Fruit fly (Drosophila melanogaster) whole organism, embryonic: ENCODE results near the gene Ku80.

ENCODE experiments used
- Abd-B ChIP-seq: fragments of 200-800 bp; sonication (Bioruptor generic); optimal IDR thresholded peaks from 2 replicates; lab custom pipeline; 2018; ENCODE audit warnings: missing biosample characterization, mild to moderate bottlenecking, missing genetic modification characterization, moderate library complexity
- Awh ChIP-seq: fragments of 200-800 bp; sonication (Bioruptor generic); IDR thresholded peaks from 2 replicates; pipeline ENCODE4, ENCODE4 v1.3.6; 2022; ENCODE audit warnings: missing biosample characterization, missing genetic modification characterization
- B-H1 ChIP-seq: fragments of 200-800 bp; sonication (Bioruptor generic); IDR thresholded peaks from 3 replicates; pipeline ENCODE4 v1.3.6; 2022; ENCODE audit warnings: missing biosample characterization, missing genetic modification characterization
- CG10959 ChIP-seq: fragments of 200-800 bp; sonication (Bioruptor generic); IDR thresholded peaks from 2 replicates; pipeline ENCODE4 v1.3.6; 2022; ENCODE audit warnings: missing biosample characterization, missing genetic modification characterization
- CG11695 ChIP-seq: fragments of 200-800 bp; sonication (Bioruptor generic); IDR thresholded peaks from 3 replicates; pipeline ENCODE4 v1.3.6; 2022; ENCODE audit warnings: missing biosample characterization, missing genetic modification characterization
- CG11696 ChIP-seq: fragments of 200-800 bp; sonication (Bioruptor generic); IDR thresholded peaks from 2 replicates; pipeline ENCODE4 v1.3.6; 2022; ENCODE audit warnings: missing biosample characterization, missing genetic modification characterization
- CG12942 ChIP-seq: fragments of 200-800 bp; sonication (Bioruptor generic); optimal IDR thresholded peaks from 3 replicates; lab custom pipeline; 2016; ENCODE audit warnings: missing biosample characterization, missing genetic modification characterization
- CG13894 ChIP-seq: fragments of 200-800 bp; sonication (Bioruptor generic); optimal IDR thresholded peaks from 3 replicates; lab custom pipeline; 2018; ENCODE audit warnings: missing biosample characterization, mild to moderate bottlenecking, missing genetic modification characterization, moderate library complexity
- CG15269 ChIP-seq: fragments of 200-800 bp; sonication (Bioruptor generic); optimal IDR thresholded peaks from 2 replicates; lab custom pipeline; 2018; ENCODE audit warnings: missing biosample characterization, mild to moderate bottlenecking, missing genetic modification characterization, moderate library complexity
- CG15514 ChIP-seq: fragments of 200-800 bp; sonication (Bioruptor generic); optimal IDR thresholded peaks from 3 replicates; lab custom pipeline; 2017; ENCODE audit warnings: missing biosample characterization, missing genetic modification characterization, mild to moderate bottlenecking, moderate library complexity, missing genetic modification reagents
- CG17328 ChIP-seq: fragments of 200-800 bp; sonication (Bioruptor generic); IDR thresholded peaks from 2 replicates; pipeline ENCODE4 v1.3.6; 2022; ENCODE audit warnings: missing biosample characterization, missing genetic modification characterization
- CG30020 ChIP-seq: fragments of 200-800 bp; optimal IDR thresholded peaks from 2 replicates; lab custom pipeline; 2019; ENCODE audit warnings: missing biosample characterization, mild to moderate bottlenecking, missing genetic modification characterization, moderate library complexity
- CG3163 ChIP-seq: fragments of 200-800 bp; sonication (Bioruptor generic); optimal IDR thresholded peaks from 3 replicates; lab custom pipeline; 2016; ENCODE audit warnings: missing biosample characterization, missing genetic modification characterization
- CG3281 ChIP-seq: fragments of 200-800 bp; sonication (Bioruptor generic); optimal IDR thresholded peaks from 3 replicates; lab custom pipeline; 2017; ENCODE audit warnings: missing biosample characterization, mild to moderate bottlenecking, missing genetic modification characterization
- CG4282 ChIP-seq: fragments of 200-800 bp; sonication (Bioruptor generic); optimal IDR thresholded peaks from 2 replicates; lab custom pipeline; 2016; ENCODE audit warnings: missing biosample characterization, missing genetic modification characterization
- CG4820 ChIP-seq: fragments of 200-800 bp; sonication (Bioruptor generic); optimal IDR thresholded peaks from 3 replicates; lab custom pipeline; 2016; ENCODE audit warnings: missing biosample characterization, missing genetic modification characterization
- CG5953 ChIP-seq: fragments of 200-800 bp; sonication (Bioruptor generic); IDR thresholded peaks from 2 replicates; pipeline ENCODE4 v1.3.6; 2022; ENCODE audit warnings: missing biosample characterization, missing genetic modification characterization
- CG6791 ChIP-seq: fragments of 200-800 bp; sonication (Bioruptor generic); IDR thresholded peaks from 3 replicates; pipeline ENCODE4 v1.3.6; 2022; ENCODE audit warnings: missing biosample characterization, missing genetic modification characterization; ENCODE audit not compliant: partially characterized antibody
- CG6813 ChIP-seq: fragments of 200-800 bp; sonication (Bioruptor generic); optimal IDR thresholded peaks from 2 replicates; lab custom pipeline; 2017; ENCODE audit warnings: missing biosample characterization, missing genetic modification characterization, mild to moderate bottlenecking, moderate library complexity, missing genetic modification reagents
- CkIIα-i1 ChIP-seq: fragments of 200-800 bp; sonication (Bioruptor generic); IDR thresholded peaks from 2 replicates; pipeline ENCODE4 v1.3.6; 2022; ENCODE audit warnings: missing biosample characterization, missing genetic modification characterization
- Dip2 ChIP-seq: fragments of 200-800 bp; sonication (Bioruptor generic); IDR thresholded peaks from 2 replicates; pipeline ENCODE4 v1.3.6; 2022; ENCODE audit warnings: missing biosample characterization, missing genetic modification characterization
- HLHmδ ChIP-seq: fragments of 200-800 bp; sonication (Bioruptor generic); optimal IDR thresholded peaks from 2 replicates; lab custom pipeline; 2018; ENCODE audit warnings: missing biosample characterization, mild to moderate bottlenecking, missing genetic modification characterization, moderate library complexity
- Hmx ChIP-seq: fragments of 200-800 bp; sonication (Bioruptor generic); optimal IDR thresholded peaks from 2 replicates; lab custom pipeline; 2016; ENCODE audit warnings: missing biosample characterization, missing genetic modification characterization
- MTF-1 ChIP-seq: fragments of 200-800 bp; sonication (Bioruptor generic); optimal IDR thresholded peaks from 2 replicates; lab custom pipeline; 2018; ENCODE audit warnings: missing biosample characterization, mild to moderate bottlenecking, missing genetic modification characterization, borderline replicate concordance
- Med ChIP-seq: fragments of 200-800 bp; sonication (Bioruptor generic); peaks from one replicate; lab custom pipeline; 2016; ENCODE audit warnings: missing biosample characterization, missing genetic modification characterization, mild to moderate bottlenecking, inconsistent platforms, moderate library complexity
- Meics ChIP-seq: fragments of 200-800 bp; sonication (Bioruptor generic); optimal IDR thresholded peaks from 2 replicates; lab custom pipeline; 2017; ENCODE audit warnings: missing biosample characterization, mild to moderate bottlenecking, missing genetic modification characterization
- Nf-YA ChIP-seq: fragments of 200-800 bp; sonication (Bioruptor generic); IDR thresholded peaks from 2 replicates; pipeline ENCODE4 v1.3.6; 2022; ENCODE audit warnings: missing biosample characterization, missing genetic modification characterization
- Nf-YC ChIP-seq: fragments of 200-800 bp; optimal IDR thresholded peaks from 3 replicates; lab custom pipeline; 2019; ENCODE audit warnings: missing biosample characterization, mild to moderate bottlenecking, missing genetic modification characterization, moderate library complexity
- Opbp ChIP-seq: fragments of 200-800 bp; sonication (Bioruptor generic); IDR thresholded peaks from 3 replicates; pipeline ENCODE4 v1.3.6; 2022; ENCODE audit warnings: missing biosample characterization, missing genetic modification characterization; ENCODE audit not compliant: partially characterized antibody
- Scr ChIP-seq: fragments of 200-800 bp; sonication (Bioruptor generic); IDR thresholded peaks from 2 replicates; pipeline ENCODE4 v1.3.6; 2022; ENCODE audit warnings: missing biosample characterization, missing genetic modification characterization; ENCODE audit not compliant: partially characterized antibody
- Sin3A ChIP-seq: fragments of >200 bp; optimal IDR thresholded peaks from 2 replicates; lab custom pipeline; 2018
- Stat92E ChIP-seq, 3 experiments: fragments of >200 bp in 2 of 3; fragments of 200-800 bp in 1 of 3; sonication (Bioruptor generic) in 1 of 3; optimal IDR thresholded peaks; 2 replicates each; lab custom pipeline; 2017 to 2019; ENCODE audit warnings: missing biosample characterization in 3 of 3, missing genetic modification characterization in 3 of 3, mild to moderate bottlenecking in 1 of 3, moderate library complexity in 1 of 3
- abd-A ChIP-seq: fragments of 200-800 bp; sonication (Bioruptor generic); optimal IDR thresholded peaks from 3 replicates; lab custom pipeline; 2019; ENCODE audit warnings: missing biosample characterization, mild to moderate bottlenecking, missing genetic modification characterization, moderate library complexity
- amos ChIP-seq: fragments of 200-800 bp; sonication (Bioruptor generic); IDR thresholded peaks from 2 replicates; pipeline ENCODE4 v1.3.6; 2022; ENCODE audit warnings: missing biosample characterization, missing genetic modification characterization; ENCODE audit not compliant: partially characterized antibody
- bowl ChIP-seq: fragments of 200-800 bp; sonication (Bioruptor generic); IDR thresholded peaks from 2 replicates; pipeline ENCODE4 v1.3.6; 2022; ENCODE audit warnings: missing biosample characterization, missing genetic modification characterization
- btn ChIP-seq: fragments of 200-800 bp; sonication (Bioruptor generic); optimal IDR thresholded peaks from 2 replicates; lab custom pipeline; 2016; ENCODE audit warnings: missing biosample characterization, missing genetic modification characterization
- corto ChIP-seq: fragments of 200-800 bp; sonication (Bioruptor generic); optimal IDR thresholded peaks from 2 replicates; lab custom pipeline; 2016; ENCODE audit warnings: missing biosample characterization, mild to moderate bottlenecking, missing genetic modification characterization, moderate library complexity
- danr ChIP-seq: fragments of 200-800 bp; sonication (Bioruptor generic); IDR thresholded peaks from 2 replicates; pipeline ENCODE4 v1.3.6; 2022; ENCODE audit warnings: missing biosample characterization, missing genetic modification characterization
- dmrt11E ChIP-seq: fragments of 200-800 bp; sonication (Bioruptor generic); optimal IDR thresholded peaks from 3 replicates; lab custom pipeline; 2018; ENCODE audit warnings: missing biosample characterization, mild to moderate bottlenecking, missing genetic modification characterization, moderate library complexity
- fd64A ChIP-seq: fragments of 200-800 bp; sonication (Bioruptor generic); optimal IDR thresholded peaks from 3 replicates; lab custom pipeline; 2018; ENCODE audit warnings: missing biosample characterization, mild to moderate bottlenecking, missing genetic modification characterization
- fu2 ChIP-seq: fragments of 200-800 bp; sonication (Bioruptor generic); optimal IDR thresholded peaks from 2 replicates; lab custom pipeline; 2016; ENCODE audit warnings: missing biosample characterization, missing genetic modification characterization
- gcm ChIP-seq: fragments of 200-800 bp; sonication (Bioruptor generic); optimal IDR thresholded peaks from 2 replicates; lab custom pipeline; 2019; ENCODE audit warnings: missing biosample characterization, mild to moderate bottlenecking, missing genetic modification characterization, moderate library complexity
- hth ChIP-seq: fragments of >200 bp; optimal IDR thresholded peaks from 2 replicates; lab custom pipeline; 2017; ENCODE audit warnings: inconsistent platforms
- nau ChIP-seq: fragments of 200-800 bp; sonication (Bioruptor generic); optimal IDR thresholded peaks from 3 replicates; lab custom pipeline; 2017; ENCODE audit warnings: missing biosample characterization, mild to moderate bottlenecking, missing genetic modification characterization, missing genetic modification reagents
- p53 ChIP-seq: fragments of 200-800 bp; sonication (Bioruptor generic); optimal IDR thresholded peaks from 2 replicates; lab custom pipeline; 2016; ENCODE audit warnings: missing biosample characterization, missing genetic modification characterization
- pzg ChIP-seq: fragments of 200-800 bp; sonication (Bioruptor generic); optimal IDR thresholded peaks from 3 replicates; lab custom pipeline; 2018; ENCODE audit warnings: missing biosample characterization, mild to moderate bottlenecking, missing genetic modification characterization, moderate library complexity
- ro ChIP-seq: fragments of 200-800 bp; sonication (Bioruptor generic); IDR thresholded peaks from 2 replicates; pipeline ENCODE4 v1.3.6; 2022; ENCODE audit warnings: missing biosample characterization, missing genetic modification characterization
- so ChIP-seq: fragments of 200-800 bp; sonication (Bioruptor generic); IDR thresholded peaks from 3 replicates; pipeline ENCODE4 v1.3.6; 2022; ENCODE audit warnings: missing biosample characterization, missing genetic modification characterization

Gene Ku80

dm6 chr2L:15761409-15762407, 9.3 kb downstream of the Ku80 start (continued):
- TF ChIP-seq Hmx (GFP tag; lab: Kevin White, UChicago): no peak
- peak; percentile 8 for TF ChIP-seq CG30020 (tag; lab: Kevin White, UChicago)
- TF ChIP-seq Awh (GFP tag; lab: Robert Waterston, UW): peak; percentile 77; the same call in 1 of the 2 replicates
- TF ChIP-seq CG10959 (GFP tag; lab: Robert Waterston, UW): peak; percentile 77; the same call in 1 of the 2 replicates
- TF ChIP-seq bowl (GFP tag; lab: Robert Waterston, UW): peak; percentile 51; the same call in 1 of the 2 replicates
- TF ChIP-seq fd64A: no peak
- peak; percentile 79 for TF ChIP-seq so (GFP tag; lab: Robert Waterston, UW)
- no peak for TF ChIP-seq p53
- TF ChIP-seq CG11696 (GFP tag; lab: Robert Waterston, UW): peak; percentile 67
- peak; percentile 62 for TF ChIP-seq Meics (GFP tag; lab: Kevin White, UChicago)
- no peak for TF ChIP-seq CG3163 (GFP tag; lab: Kevin White, UChicago)
- TF ChIP-seq Abd-B (GFP tag; lab: Kevin White, UChicago): peak; percentile 55
- peak; percentile 27; the same call in 1 of the 2 replicates for TF ChIP-seq ro (GFP tag; lab: Robert Waterston, UW)
- TF ChIP-seq Nf-YC (tag; lab: Kevin White, UChicago): peak; percentile 41
- no peak for TF ChIP-seq hth (lab: Kevin White, UChicago)
- peak; percentile 87 for TF ChIP-seq CG11695
- TF ChIP-seq CG6813 (GFP tag; lab: Kevin White, UChicago): peak; percentile 23
- no peak for TF ChIP-seq abd-A (tag; lab: Kevin White, UChicago)
- no peak for TF ChIP-seq corto (GFP tag; lab: Kevin White, UChicago)
- TF ChIP-seq Stat92E (GFP tag; optimal IDR thresholded peaks at IDR 0.05; lab: Kevin White, UChicago): no peak
- no peak for TF ChIP-seq Scr (GFP tag; lab: Robert Waterston, UW)
- peak; percentile 75 for TF ChIP-seq B-H1 (GFP tag; lab: Robert Waterston, UW)
- TF ChIP-seq btn (GFP tag; lab: Kevin White, UChicago): peak; percentile 21
- peak; percentile 83 for TF ChIP-seq CG15269 (tag; lab: Kevin White, UChicago)
- TF ChIP-seq amos (GFP tag; lab: Robert Waterston, UW): no peak
- TF ChIP-seq pzg: no peak
- no peak for TF ChIP-seq Sin3A (lab: Kevin White, UChicago)
- TF ChIP-seq CkIIα-i1: no peak
- TF ChIP-seq CG6791: no peak
- peak; percentile 51 for TF ChIP-seq CG3281 (GFP tag; lab: Kevin White, UChicago)
- TF ChIP-seq CG4282 (GFP tag; lab: Kevin White, UChicago): no peak
- TF ChIP-seq MTF-1 (GFP tag; lab: Kevin White, UChicago): peak; percentile 24
- no peak for TF ChIP-seq Dip2 (GFP tag; lab: Robert Waterston, UW)
- peak; percentile 21 for TF ChIP-seq CG12942
- peak; percentile 67; the same call in 1 of the 2 replicates for TF ChIP-seq CG5953 (GFP tag; lab: Robert Waterston, UW)
- TF ChIP-seq Opbp: no peak
- TF ChIP-seq CG13894 (tag; lab: Kevin White, UChicago): no peak
- peak; percentile 84 for TF ChIP-seq CG17328
- TF ChIP-seq CG4820 (GFP tag; lab: Kevin White, UChicago): peak; percentile 70
- TF ChIP-seq CG15514: peak; percentile 11
- no peak for TF ChIP-seq fu2 (GFP tag; lab: Kevin White, UChicago)
- peak; percentile 76 for TF ChIP-seq gcm (GFP tag; lab: Kevin White, UChicago)
- peak; percentile 80 for TF ChIP-seq dmrt11E (tag; lab: Kevin White, UChicago)
- TF ChIP-seq danr (GFP tag; lab: Robert Waterston, UW): peak; percentile 68
- peak; percentile 76 for TF ChIP-seq Med
- no peak for TF ChIP-seq nau
- no peak for TF ChIP-seq HLHmδ (GFP tag; lab: Kevin White, UChicago)
- peak; percentile 39; the same call in 1 of the 2 replicates for TF ChIP-seq Nf-YA (GFP tag; lab: Robert Waterston, UW)
